Fruit fly (Drosophila melanogaster) whole organism, embryonic: ENCODE measurements around the gene Trm7-32.

Source experiments
- Adf1 ChIP-seq: fragments of 200-800 bp; sonication (Bioruptor generic); IDR thresholded peaks from 2 replicates; pipeline ENCODE4 v1.3.6; 2022; ENCODE audit warnings: missing biosample characterization, missing genetic modification characterization
- Atf6 ChIP-seq: fragments of 200-800 bp; sonication (Bioruptor generic); IDR thresholded peaks from 2 replicates; pipeline ENCODE4 v1.3.6; 2022; ENCODE audit warnings: missing biosample characterization, missing genetic modification characterization
- CG10267 ChIP-seq: fragments of 200-800 bp; sonication (Bioruptor generic); optimal IDR thresholded peaks from 2 replicates; lab custom pipeline; 2018; ENCODE audit warnings: missing biosample characterization, mild to moderate bottlenecking, missing genetic modification characterization, moderate library complexity
- CG11723 ChIP-seq: fragments of 200-800 bp; sonication (Bioruptor generic); optimal IDR thresholded peaks from 2 replicates; lab custom pipeline; 2017; ENCODE audit warnings: missing biosample characterization, mild to moderate bottlenecking, missing genetic modification characterization
- CG14050 ChIP-seq: fragments of 200-800 bp; sonication (Bioruptor generic); IDR thresholded peaks from 3 replicates; pipeline ENCODE4 v1.3.6; 2022; ENCODE audit warnings: missing biosample characterization, missing genetic modification characterization
- CG1603 ChIP-seq: fragments of 200-800 bp; sonication (Bioruptor generic); optimal IDR thresholded peaks from 2 replicates; lab custom pipeline; 2019; ENCODE audit warnings: missing biosample characterization, mild to moderate bottlenecking, missing genetic modification characterization, moderate library complexity
- CG16815 ChIP-seq: fragments of 200-800 bp; sonication (Bioruptor generic); optimal IDR thresholded peaks from 3 replicates; lab custom pipeline; 2017; ENCODE audit warnings: missing biosample characterization, mild to moderate bottlenecking, missing genetic modification characterization
- CG18262 ChIP-seq: fragments of 200-800 bp; optimal IDR thresholded peaks from 3 replicates; lab custom pipeline; 2019; ENCODE audit warnings: missing biosample characterization, mild to moderate bottlenecking, missing genetic modification characterization, moderate library complexity
- CG2129 ChIP-seq: fragments of 200-800 bp; sonication (Bioruptor generic); IDR thresholded peaks from 2 replicates; pipeline ENCODE4 v1.3.6; 2022; ENCODE audit warnings: missing biosample characterization, missing genetic modification characterization; ENCODE audit not compliant: partially characterized antibody
- CG2199 ChIP-seq: fragments of 200-800 bp; sonication (Bioruptor generic); IDR thresholded peaks from 3 replicates; pipeline ENCODE4 v1.3.6; 2022; ENCODE audit warnings: missing biosample characterization, missing genetic modification characterization
- CG3065 ChIP-seq: fragments of 200-800 bp; sonication (Bioruptor generic); optimal IDR thresholded peaks from 2 replicates; lab custom pipeline; 2016; ENCODE audit warnings: missing biosample characterization, missing genetic modification characterization
- CG34376 ChIP-seq: fragments of 200-800 bp; sonication (Bioruptor generic); optimal IDR thresholded peaks from 2 replicates; lab custom pipeline; 2018; ENCODE audit warnings: missing biosample characterization, mild to moderate bottlenecking, missing genetic modification characterization
- CG8765 ChIP-seq: fragments of 200-800 bp; sonication (Bioruptor generic); IDR thresholded peaks from 2 replicates; pipeline ENCODE4 v1.3.6; 2022; ENCODE audit warnings: missing biosample characterization, missing genetic modification characterization
- Dek ChIP-seq: fragments of 200-800 bp; sonication (Bioruptor generic); optimal IDR thresholded peaks from 3 replicates; lab custom pipeline; 2019; ENCODE audit warnings: missing biosample characterization, mild to moderate bottlenecking, missing genetic modification characterization, moderate library complexity
- Dll ChIP-seq: fragments of 200-800 bp; sonication (Bioruptor generic); IDR thresholded peaks from 4 replicates; pipeline ENCODE4 v1.3.6; 2022; ENCODE audit warnings: missing biosample characterization, missing genetic modification characterization; ENCODE audit not compliant: partially characterized antibody
- Dref ChIP-seq: fragments of 200-800 bp; sonication (Bioruptor generic); IDR thresholded peaks from 2 replicates; pipeline ENCODE4 v1.3.6; 2022; ENCODE audit warnings: missing biosample characterization, missing genetic modification characterization
- Fer2 ChIP-seq: fragments of 200-800 bp; sonication (Bioruptor generic); optimal IDR thresholded peaks from 2 replicates; lab custom pipeline; 2018; ENCODE audit warnings: missing biosample characterization, mild to moderate bottlenecking, missing genetic modification characterization, moderate library complexity
- Hey ChIP-seq: fragments of 200-800 bp; sonication (Bioruptor generic); optimal IDR thresholded peaks from 3 replicates; lab custom pipeline; 2018; ENCODE audit warnings: missing biosample characterization, mild to moderate bottlenecking, missing genetic modification characterization
- Hr78 ChIP-seq, 2 experiments: fragments of 200-800 bp in 1 of 2; fragments of >200 bp in 1 of 2; sonication (Bioruptor generic) in 1 of 2; optimal IDR thresholded peaks; 2 replicates each; lab custom pipeline; 2017 to 2019; ENCODE audit warnings: missing biosample characterization in 2 of 2, missing genetic modification characterization in 2 of 2, mild to moderate bottlenecking in 1 of 2, moderate library complexity in 1 of 2
- MBD-R2 ChIP-seq: fragments of 200-800 bp; sonication (Bioruptor generic); IDR thresholded peaks from 2 replicates; pipeline ENCODE4 v1.3.6; 2022; ENCODE audit warnings: missing biosample characterization, missing genetic modification characterization
- Oli ChIP-seq: fragments of 200-800 bp; sonication (Bioruptor generic); optimal IDR thresholded peaks from 2 replicates; lab custom pipeline; 2018; ENCODE audit warnings: missing biosample characterization, mild to moderate bottlenecking, missing genetic modification characterization, moderate library complexity
- Pdp1 ChIP-seq, 2 experiments: fragments of 200-800 bp; sonication (Bioruptor generic); optimal IDR thresholded peaks; 3 replicates each; lab custom pipeline; 2016; ENCODE audit warnings: missing biosample characterization in 2 of 2, missing genetic modification characterization in 2 of 2, mild to moderate bottlenecking in 1 of 2, moderate library complexity in 1 of 2
- Ptx1 ChIP-seq: fragments of 200-800 bp; sonication (Bioruptor generic); IDR thresholded peaks from 2 replicates; pipeline ENCODE4 v1.3.6; 2022; ENCODE audit warnings: missing biosample characterization, missing genetic modification characterization
- Side ChIP-seq: fragments of 200-800 bp; sonication (Bioruptor generic); optimal IDR thresholded peaks from 2 replicates; lab custom pipeline; 2016; ENCODE audit warnings: missing biosample characterization, missing genetic modification characterization
- Sox102F ChIP-seq: fragments of 200-800 bp; sonication (Bioruptor generic); optimal IDR thresholded peaks from 2 replicates; lab custom pipeline; 2018; ENCODE audit warnings: missing biosample characterization, mild to moderate bottlenecking, missing genetic modification characterization, moderate library complexity
- Sry-β ChIP-seq: fragments of 200-800 bp; sonication (Bioruptor generic); optimal IDR thresholded peaks from 2 replicates; lab custom pipeline; 2018; ENCODE audit warnings: missing biosample characterization, mild to moderate bottlenecking, missing genetic modification characterization, moderate library complexity
- Trl ChIP-seq, 3 experiments: fragments of >200 bp in 2 of 3; fragments of 200-800 bp in 1 of 3; sonication (Bioruptor generic) in 1 of 3; optimal IDR thresholded peaks; 2 replicates in 1 of 3; 3 replicates in 2 of 3; lab custom pipeline; 2016 to 2017; ENCODE audit warnings: missing biosample characterization in 1 of 3, missing genetic modification characterization in 1 of 3
- ato ChIP-seq: fragments of 200-800 bp; sonication (Bioruptor generic); IDR thresholded peaks from 2 replicates; pipeline ENCODE4 v1.3.6; 2022; ENCODE audit warnings: missing biosample characterization, missing genetic modification characterization; ENCODE audit not compliant: partially characterized antibody
- cad ChIP-seq: fragments of >200 bp; optimal IDR thresholded peaks from 2 replicates; lab custom pipeline; 2017; ENCODE audit warnings: missing biosample characterization, missing genetic modification characterization
- chif ChIP-seq, 2 experiments: fragments of 200-800 bp; sonication (Bioruptor generic); optimal IDR thresholded peaks; 3 replicates each; lab custom pipeline; 2016; ENCODE audit warnings: missing biosample characterization in 2 of 2, missing genetic modification characterization in 2 of 2
- chinmo ChIP-seq: fragments of 200-800 bp; sonication (Bioruptor generic); IDR thresholded peaks from 4 replicates; pipeline ENCODE4 v1.3.6; 2022; ENCODE audit warnings: missing biosample characterization, missing genetic modification characterization; ENCODE audit not compliant: partially characterized antibody
- chn ChIP-seq: fragments of 200-800 bp; sonication (Bioruptor generic); optimal IDR thresholded peaks from 2 replicates; lab custom pipeline; 2016; ENCODE audit warnings: missing biosample characterization, missing genetic modification characterization
- crp ChIP-seq, 2 experiments: fragments of 200-800 bp; sonication (Bioruptor generic); optimal IDR thresholded peaks; 2 replicates in 1 of 2; 3 replicates in 1 of 2; lab custom pipeline; 2017; ENCODE audit warnings: missing biosample characterization in 2 of 2, missing genetic modification characterization in 2 of 2, mild to moderate bottlenecking in 1 of 2, moderate library complexity in 1 of 2
- disco-r ChIP-seq: fragments of 200-800 bp; sonication (Bioruptor generic); optimal IDR thresholded peaks from 2 replicates; lab custom pipeline; 2016; ENCODE audit warnings: missing biosample characterization, missing genetic modification characterization
- ems ChIP-seq: fragments of 200-800 bp; sonication (Bioruptor generic); optimal IDR thresholded peaks from 3 replicates; lab custom pipeline; 2016; ENCODE audit warnings: missing biosample characterization, missing genetic modification characterization
- gfzf ChIP-seq: fragments of 200-800 bp; sonication (Bioruptor generic); optimal IDR thresholded peaks from 2 replicates; lab custom pipeline; 2016; ENCODE audit warnings: missing biosample characterization, mild to moderate bottlenecking, missing genetic modification characterization, moderate library complexity
- ham ChIP-seq: fragments of 200-800 bp; sonication (Bioruptor generic); IDR thresholded peaks from 2 replicates; pipeline ENCODE4 v1.3.6; 2022; ENCODE audit warnings: missing biosample characterization, missing genetic modification characterization
- her ChIP-seq: fragments of 200-800 bp; sonication (Bioruptor generic); optimal IDR thresholded peaks from 2 replicates; lab custom pipeline; 2016; ENCODE audit warnings: missing biosample characterization, missing genetic modification characterization
- hth ChIP-seq: fragments of >200 bp; optimal IDR thresholded peaks from 2 replicates; lab custom pipeline; 2017; ENCODE audit warnings: inconsistent platforms
- klu ChIP-seq: fragments of 200-800 bp; sonication (Bioruptor generic); IDR thresholded peaks from 2 replicates; pipeline ENCODE4 v1.3.6; 2022; ENCODE audit warnings: missing biosample characterization, missing genetic modification characterization
- lilli ChIP-seq: fragments of 200-800 bp; sonication (Bioruptor generic); optimal IDR thresholded peaks from 3 replicates; lab custom pipeline; 2016; ENCODE audit warnings: missing biosample characterization, missing genetic modification characterization
- odd ChIP-seq: fragments of 200-800 bp; sonication (Bioruptor generic); optimal IDR thresholded peaks from 2 replicates; lab custom pipeline; 2017; ENCODE audit warnings: missing biosample characterization, mild to moderate bottlenecking, missing genetic modification characterization
- pb ChIP-seq: fragments of 200-800 bp; sonication (Bioruptor generic); optimal IDR thresholded peaks from 3 replicates; lab custom pipeline; 2016; ENCODE audit warnings: missing biosample characterization, missing genetic modification characterization
- salm ChIP-seq: fragments of 200-800 bp; sonication (Bioruptor generic); optimal IDR thresholded peaks from 2 replicates; lab custom pipeline; 2018; ENCODE audit warnings: missing biosample characterization, mild to moderate bottlenecking, missing genetic modification characterization
- sd ChIP-seq: fragments of 200-800 bp; sonication (Bioruptor generic); optimal IDR thresholded peaks from 3 replicates; lab custom pipeline; 2018; ENCODE audit warnings: missing biosample characterization, mild to moderate bottlenecking, missing genetic modification characterization, moderate library complexity
- sima ChIP-seq: fragments of 200-800 bp; sonication (Bioruptor generic); optimal IDR thresholded peaks from 2 replicates; lab custom pipeline; 2016; ENCODE audit warnings: missing biosample characterization, missing genetic modification characterization
- sisA ChIP-seq: fragments of 200-800 bp; sonication (Bioruptor generic); IDR thresholded peaks from 2 replicates; pipeline ENCODE4 v1.3.6; 2022; ENCODE audit warnings: missing biosample characterization, missing genetic modification characterization
- sqz ChIP-seq: fragments of 200-800 bp; sonication (Bioruptor generic); optimal IDR thresholded peaks from 3 replicates; lab custom pipeline; 2018; ENCODE audit warnings: missing biosample characterization, mild to moderate bottlenecking, missing genetic modification characterization
- twi ChIP-seq: fragments of 200-800 bp; optimal IDR thresholded peaks from 2 replicates; lab custom pipeline; 2019; ENCODE audit warnings: missing biosample characterization, mild to moderate bottlenecking, missing genetic modification characterization, moderate library complexity

Trm7-32 gene

dm6 chr3R:17059100-17059810 is 18.8 kb downstream of the Trm7-32 start:
- TF ChIP-seq ham (GFP tag; lab: Robert Waterston, UW) = no peak
- TF ChIP-seq ato (GFP tag; lab: Robert Waterston, UW) = no peak
- no peak for TF ChIP-seq Dek
- no peak for TF ChIP-seq chinmo (GFP tag; lab: Robert Waterston, UW)
- no peak for TF ChIP-seq Adf1 (GFP tag; lab: Robert Waterston, UW)
- TF ChIP-seq Trl (optimal IDR thresholded peaks at IDR 0.05; lab: Kevin White, UChicago) = no peak
- no peak for TF ChIP-seq Trl (GFP tag; optimal IDR thresholded peaks at IDR 0.05; lab: Kevin White, UChicago)
- no peak for TF ChIP-seq Dref
- no peak for TF ChIP-seq CG2129 (GFP tag; lab: Robert Waterston, UW)
- TF ChIP-seq lilli (GFP tag; lab: Kevin White, UChicago) = no peak
- no peak for TF ChIP-seq klu
- no peak for TF ChIP-seq CG14050
- no peak for TF ChIP-seq cad (GFP tag; lab: Kevin White, UChicago)
- TF ChIP-seq MBD-R2 (GFP tag; lab: Robert Waterston, UW) = no peak
- TF ChIP-seq CG11723 = peak; percentile 3
- no peak for TF ChIP-seq Atf6 (GFP tag; lab: Robert Waterston, UW)
- no peak for TF ChIP-seq sisA (GFP tag; lab: Robert Waterston, UW)
- no peak for TF ChIP-seq Hey (tag; lab: Kevin White, UChicago)
- peak; percentile 17 to 21 for TF ChIP-seq chif (GFP tag; optimal IDR thresholded peaks at IDR 0.05; lab: Kevin White, UChicago)
- TF ChIP-seq disco-r (GFP tag; lab: Kevin White, UChicago) = no peak
- TF ChIP-seq CG3065 (GFP tag; lab: Kevin White, UChicago) = no peak
- no peak for TF ChIP-seq CG8765
- TF ChIP-seq CG18262 (tag; lab: Kevin White, UChicago) = peak; percentile 25
- TF ChIP-seq her (GFP tag; lab: Kevin White, UChicago) = no peak
- no peak for TF ChIP-seq gfzf
- no peak for TF ChIP-seq CG34376 (GFP tag; lab: Kevin White, UChicago)
- no peak for TF ChIP-seq odd
- no peak for TF ChIP-seq crp (GFP tag; optimal IDR thresholded peaks at IDR 0.05; lab: Kevin White, UChicago)
- TF ChIP-seq Sry-β = no peak
- TF ChIP-seq Fer2 = no peak
- TF ChIP-seq twi = no peak
- TF ChIP-seq Sox102F = peak; percentile 54
- no peak for TF ChIP-seq Hr78 (GFP tag; optimal IDR thresholded peaks at IDR 0.05; lab: Kevin White, UChicago)
- no peak for TF ChIP-seq sima (GFP tag; lab: Kevin White, UChicago)
- TF ChIP-seq CG2199 (GFP tag; lab: Robert Waterston, UW) = 0 out of 3 replicates have a peak, but pooled peaks have one; percentile 15
- peak; percentile 35 for TF ChIP-seq Oli (tag; lab: Kevin White, UChicago)
- TF ChIP-seq Pdp1 (GFP tag; optimal IDR thresholded peaks at IDR 0.05; lab: Kevin White, UChicago) = peak in 1 of 2 experiments; percentile 7
- no peak for TF ChIP-seq salm (tag; lab: Kevin White, UChicago)
- no peak for TF ChIP-seq Dll (GFP tag; lab: Robert Waterston, UW)
- peak; percentile 18 for TF ChIP-seq CG1603 (tag; lab: Kevin White, UChicago)
- no peak for TF ChIP-seq sd (tag; lab: Kevin White, UChicago)
- TF ChIP-seq Ptx1 (GFP tag; lab: Robert Waterston, UW) = no peak
- TF ChIP-seq CG10267 (tag; lab: Kevin White, UChicago) = no peak
- TF ChIP-seq Side = no peak
- TF ChIP-seq chn (GFP tag; lab: Kevin White, UChicago) = no peak
- no peak for TF ChIP-seq CG16815
- TF ChIP-seq pb (GFP tag; lab: Kevin White, UChicago) = no peak
- no peak for TF ChIP-seq sqz
- no peak for TF ChIP-seq hth
- TF ChIP-seq ems (GFP tag; lab: Kevin White, UChicago) = no peak
